Worm (Caenorhabditis elegans) whole organism, L2 larva: ENCODE measurements around the gene C04F5.9.
A peak's percentile ranks its signal among the peaks of the same experiment; 100 is the strongest.

Experiments used
- C34F6.9 ChIP-seq: fragments of 150-350 bp; optimal IDR thresholded peaks from 2 replicates; lab custom pipeline; 2014; ENCODE audit warnings: missing biosample characterization, missing genetic modification characterization
- F13H6.1 ChIP-seq: sonication (generic microtip); optimal IDR thresholded peaks from 2 replicates; lab custom pipeline; 2016; ENCODE audit warnings: missing genetic modification characterization, missing compliant biosample characterization
- R02D3.7 ChIP-seq: fragments of 150-350 bp; optimal IDR thresholded peaks from 2 replicates; lab custom pipeline; 2014; ENCODE audit warnings: missing biosample characterization, missing genetic modification characterization
- Y55F3AM.14 ChIP-seq: fragments of 200-800 bp; sonication (Bioruptor generic); optimal IDR thresholded peaks from 2 replicates; lab custom pipeline; 2018; ENCODE audit warnings: mild to moderate bottlenecking, missing genetic modification characterization, missing compliant biosample characterization
- ZK546.5 ChIP-seq: sonication (generic microtip); optimal IDR thresholded peaks from 2 replicates; lab custom pipeline; 2017; ENCODE audit warnings: missing biosample characterization, missing genetic modification characterization
- blmp-1 ChIP-seq: sonication (generic microtip); optimal IDR thresholded peaks from 2 replicates; lab custom pipeline; 2017; ENCODE audit warnings: missing genetic modification characterization, mild to moderate bottlenecking, missing compliant biosample characterization, antibody characterized with exemption, moderate library complexity; ENCODE audit not compliant: insufficient read depth
- ceh-16 ChIP-seq: fragments of 150-350 bp; optimal IDR thresholded peaks from 2 replicates; lab custom pipeline; 2014; ENCODE audit warnings: missing biosample characterization, missing genetic modification characterization
- ceh-82 ChIP-seq: fragments of 150-350 bp; optimal IDR thresholded peaks from 2 replicates; lab custom pipeline; 2014; ENCODE audit warnings: missing biosample characterization, missing genetic modification characterization
- crh-2 ChIP-seq: sonication (generic microtip); optimal IDR thresholded peaks from 2 replicates; lab custom pipeline; 2017; ENCODE audit warnings: missing biosample characterization, missing genetic modification characterization
- dmd-4 ChIP-seq: sonication (generic microtip); optimal IDR thresholded peaks from 2 replicates; lab custom pipeline; 2017; ENCODE audit warnings: missing biosample characterization, missing genetic modification characterization
- egl-27 ChIP-seq: sonication (generic microtip); optimal IDR thresholded peaks from 3 replicates; lab custom pipeline; 2017; ENCODE audit warnings: missing biosample characterization, missing genetic modification reagents, missing genetic modification characterization
- elt-1 ChIP-seq: fragments of 150-350 bp; optimal IDR thresholded peaks from 2 replicates; lab custom pipeline; 2014; ENCODE audit warnings: missing biosample characterization, missing genetic modification characterization
- elt-3 ChIP-seq: sonication (generic microtip); optimal IDR thresholded peaks from 2 replicates; lab custom pipeline; 2017; ENCODE audit warnings: missing biosample characterization, missing genetic modification characterization
- fos-1 ChIP-seq: fragments of 150-350 bp; optimal IDR thresholded peaks from 2 replicates; lab custom pipeline; 2014; ENCODE audit warnings: missing biosample characterization, missing genetic modification characterization
- gmeb-1 ChIP-seq: fragments of 150-350 bp; optimal IDR thresholded peaks from 2 replicates; lab custom pipeline; 2014; ENCODE audit warnings: missing biosample characterization, missing genetic modification characterization
- lin-11 ChIP-seq: fragments of 150-350 bp; sonication (generic microtip); optimal IDR thresholded peaks from 2 replicates; lab custom pipeline; 2014; ENCODE audit warnings: missing biosample characterization, missing genetic modification characterization, inconsistent platforms, mixed read lengths
- lin-39 ChIP-seq: fragments of 150-350 bp; optimal IDR thresholded peaks from 2 replicates; lab custom pipeline; 2014; ENCODE audit warnings: missing biosample characterization, missing genetic modification reagents, missing genetic modification characterization
- lsy-2 ChIP-seq, 2 experiments: fragments of 150-350 bp in 1 of 2; sonication (generic microtip) in 1 of 2; optimal IDR thresholded peaks; 2 replicates each; lab custom pipeline; 2014 to 2017; ENCODE audit warnings: missing biosample characterization in 2 of 2, missing genetic modification characterization in 2 of 2
- mab-5 ChIP-seq: fragments of 150-350 bp; optimal IDR thresholded peaks from 2 replicates; lab custom pipeline; 2014; ENCODE audit warnings: missing biosample characterization, missing genetic modification characterization
- mdl-1 ChIP-seq, 2 experiments: fragments of 150-350 bp in 1 of 2; sonication (generic microtip) in 1 of 2; optimal IDR thresholded peaks; 2 replicates each; lab custom pipeline; 2017; ENCODE audit warnings: missing biosample characterization in 2 of 2, missing genetic modification characterization in 2 of 2
- nhr-11 ChIP-seq: fragments of 150-350 bp; optimal IDR thresholded peaks from 2 replicates; lab custom pipeline; 2014; ENCODE audit warnings: missing biosample characterization, missing genetic modification characterization
- nhr-129 ChIP-seq: fragments of 150-350 bp; optimal IDR thresholded peaks from 2 replicates; lab custom pipeline; 2014; ENCODE audit warnings: missing biosample characterization, missing genetic modification characterization
- nhr-21 ChIP-seq: fragments of 150-350 bp; optimal IDR thresholded peaks from 2 replicates; lab custom pipeline; 2014; ENCODE audit warnings: missing biosample characterization, missing genetic modification characterization
- nhr-237 ChIP-seq: fragments of 150-350 bp; optimal IDR thresholded peaks from 2 replicates; lab custom pipeline; 2014; ENCODE audit warnings: missing biosample characterization, missing genetic modification characterization
- nhr-25 ChIP-seq: fragments of 150-350 bp; sonication (generic microtip); optimal IDR thresholded peaks from 3 replicates; lab custom pipeline; 2014; ENCODE audit warnings: missing biosample characterization, missing genetic modification characterization
- nhr-6 ChIP-seq: fragments of 150-350 bp; optimal IDR thresholded peaks from 2 replicates; lab custom pipeline; 2014; ENCODE audit warnings: missing biosample characterization, missing genetic modification characterization
- nhr-77 ChIP-seq: fragments of 150-350 bp; optimal IDR thresholded peaks from 2 replicates; lab custom pipeline; 2014; ENCODE audit warnings: missing biosample characterization, missing genetic modification characterization
- peb-1 ChIP-seq: fragments of 150-350 bp; optimal IDR thresholded peaks from 2 replicates; lab custom pipeline; 2014; ENCODE audit warnings: missing biosample characterization, missing genetic modification characterization
- sem-4 ChIP-seq: fragments of 150-350 bp; optimal IDR thresholded peaks from 2 replicates; lab custom pipeline; 2014; ENCODE audit warnings: missing biosample characterization, missing genetic modification reagents, missing genetic modification characterization
- skn-1 ChIP-seq: sonication (generic microtip); optimal IDR thresholded peaks from 2 replicates; lab custom pipeline; 2017; ENCODE audit warnings: missing biosample characterization, missing genetic modification characterization
- sma-3 ChIP-seq: sonication (generic microtip); optimal IDR thresholded peaks from 2 replicates; lab custom pipeline; 2016; ENCODE audit warnings: missing genetic modification reagents, missing genetic modification characterization, missing compliant biosample characterization
- sma-9 ChIP-seq, 2 experiments: fragments of 150-350 bp in 1 of 2; sonication (generic microtip) in 1 of 2; optimal IDR thresholded peaks; 2 replicates each; lab custom pipeline; 2014 to 2016; ENCODE audit warnings: missing genetic modification characterization in 2 of 2, mild to moderate bottlenecking in 1 of 2, missing biosample characterization in 1 of 2, missing compliant biosample characterization in 1 of 2, missing genetic modification reagents in 1 of 2, moderate library complexity in 1 of 2
- snpc-4 ChIP-seq: fragments of 150-350 bp; optimal IDR thresholded peaks from 2 replicates; lab custom pipeline; 2014; ENCODE audit warnings: missing biosample characterization, missing genetic modification characterization
- unc-39 ChIP-seq: fragments of 150-350 bp; optimal IDR thresholded peaks from 2 replicates; lab custom pipeline; 2014; ENCODE audit warnings: missing biosample characterization, missing genetic modification characterization
- unc-55 ChIP-seq: fragments of 150-350 bp; sonication (generic microtip); optimal IDR thresholded peaks from 3 replicates; lab custom pipeline; 2014; ENCODE audit warnings: missing biosample characterization, missing genetic modification reagents, missing genetic modification characterization
- unc-62 ChIP-seq: fragments of 150-350 bp; optimal IDR thresholded peaks from 2 replicates; lab custom pipeline; 2014; ENCODE audit warnings: missing biosample characterization, missing genetic modification reagents, missing genetic modification characterization
- zag-1 ChIP-seq: fragments of 150-350 bp; optimal IDR thresholded peaks from 2 replicates; lab custom pipeline; 2014; ENCODE audit warnings: missing biosample characterization, missing genetic modification characterization
- ztf-1 ChIP-seq: fragments of 200-800 bp; sonication (Bioruptor generic); conservative IDR thresholded peaks from 2 replicates; pipeline ENCODE4 v1.3.6; 2022; ENCODE audit warnings: missing genetic modification characterization, missing compliant biosample characterization
- ztf-11 ChIP-seq: sonication (generic microtip); optimal IDR thresholded peaks from 2 replicates; lab custom pipeline; 2017; ENCODE audit warnings: missing biosample characterization, missing genetic modification characterization
- ztf-4 ChIP-seq: fragments of 150-350 bp; optimal IDR thresholded peaks from 2 replicates; lab custom pipeline; 2014; ENCODE audit warnings: missing biosample characterization, missing genetic modification characterization

The C04F5.9 gene

DNA sequence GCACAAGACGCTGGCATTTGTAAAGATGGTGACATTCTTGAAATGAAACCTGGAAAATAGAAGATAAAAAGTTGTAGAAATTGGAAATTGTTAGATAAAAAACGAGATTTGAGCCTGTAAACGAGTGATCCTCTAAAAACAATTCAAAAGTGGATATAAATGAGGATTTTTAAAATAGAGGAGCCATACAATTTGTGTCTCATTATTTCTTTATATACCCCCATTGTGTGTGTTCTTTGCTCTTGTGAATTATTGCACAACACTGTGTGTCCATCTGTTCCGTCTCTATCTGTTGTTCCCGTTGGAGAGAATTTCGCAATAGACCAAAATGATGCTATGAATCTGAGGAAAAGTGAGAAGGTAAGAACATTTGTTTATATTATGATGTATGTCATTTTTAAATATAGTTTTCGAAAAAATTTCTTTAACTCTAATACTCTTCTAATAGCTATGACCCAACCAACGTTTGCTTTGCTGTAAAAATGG lies 32.0 kb downstream of the C04F5.9 start, which contains the start of gene Y58A7A.5:
TSS of gene Y58A7A.5 (minus strand) at position 51 of the 486 bp plus-strand sequence.
- TF ChIP-seq lsy-2 (tag; optimal IDR thresholded peaks at IDR 0.05; lab: Kevin White, UChicago), result peak in 1 of 2 experiments; percentile 45
- no peak for TF ChIP-seq crh-2
- no peak for TF ChIP-seq snpc-4
- TF ChIP-seq nhr-77 (tag; lab: Kevin White, UChicago), result no peak
- no peak for TF ChIP-seq zag-1 (tag; lab: Kevin White, UChicago)
- TF ChIP-seq unc-55, result peak; percentile 57
- peak; percentile 10 for TF ChIP-seq sem-4 (tag; lab: Kevin White, UChicago)
- TF ChIP-seq fos-1, result peak; percentile 10
- peak; percentile 82 for TF ChIP-seq sma-9 (GFP tag; optimal IDR thresholded peaks at IDR 0.05; lab: Kevin White, UChicago)
- no peak for TF ChIP-seq sma-9 (tag; optimal IDR thresholded peaks at IDR 0.05; lab: Kevin White, UChicago)
- no peak for TF ChIP-seq mdl-1 (tag; optimal IDR thresholded peaks at IDR 0.05; lab: Kevin White, UChicago)
- no peak for TF ChIP-seq ztf-4
- TF ChIP-seq ceh-16 (tag; lab: Kevin White, UChicago), result no peak
- no peak for TF ChIP-seq skn-1 (tag; lab: Kevin White, UChicago)
- TF ChIP-seq nhr-129, result peak; percentile 97
- TF ChIP-seq unc-62, result no peak
- peak; percentile 25 for TF ChIP-seq C34F6.9
- no peak for TF ChIP-seq ztf-11
- TF ChIP-seq nhr-237, result no peak

DNA sequence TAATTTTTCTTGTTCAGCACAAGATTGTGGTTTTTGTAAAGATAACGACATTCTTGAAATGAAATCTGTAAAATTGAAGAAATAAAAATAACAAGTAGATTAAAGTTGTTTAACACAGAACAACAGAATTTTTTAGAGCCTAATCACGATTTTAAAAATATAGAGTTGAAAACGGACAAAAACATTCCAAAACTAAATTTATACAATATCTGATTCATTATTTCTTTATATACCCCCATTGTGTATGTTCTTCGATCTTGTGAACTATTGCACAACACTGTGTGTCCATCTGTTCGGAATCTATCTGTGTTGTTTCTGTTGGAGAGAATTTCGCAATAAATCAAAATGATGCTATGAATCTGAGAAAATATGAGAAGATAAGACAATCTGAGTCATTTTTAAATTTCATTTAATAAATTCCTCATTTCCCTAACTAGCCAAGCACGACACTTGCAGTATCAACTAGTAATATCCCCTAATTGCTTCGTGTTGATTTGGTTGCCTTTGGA lies 34.0 kb downstream of the C04F5.9 start, which contains the start of gene Y58A7A.4:
TSS of gene Y58A7A.4 (minus strand) at position 51 of the 509 bp plus-strand sequence.
- TF ChIP-seq gmeb-1 (tag; lab: Kevin White, UChicago), result no peak
- no peak for TF ChIP-seq unc-62
- TF ChIP-seq nhr-21, result no peak
- TF ChIP-seq nhr-129, result peak; percentile 2
- no peak for TF ChIP-seq nhr-6 (tag; lab: Kevin White, UChicago)
- TF ChIP-seq snpc-4, result no peak

DNA sequence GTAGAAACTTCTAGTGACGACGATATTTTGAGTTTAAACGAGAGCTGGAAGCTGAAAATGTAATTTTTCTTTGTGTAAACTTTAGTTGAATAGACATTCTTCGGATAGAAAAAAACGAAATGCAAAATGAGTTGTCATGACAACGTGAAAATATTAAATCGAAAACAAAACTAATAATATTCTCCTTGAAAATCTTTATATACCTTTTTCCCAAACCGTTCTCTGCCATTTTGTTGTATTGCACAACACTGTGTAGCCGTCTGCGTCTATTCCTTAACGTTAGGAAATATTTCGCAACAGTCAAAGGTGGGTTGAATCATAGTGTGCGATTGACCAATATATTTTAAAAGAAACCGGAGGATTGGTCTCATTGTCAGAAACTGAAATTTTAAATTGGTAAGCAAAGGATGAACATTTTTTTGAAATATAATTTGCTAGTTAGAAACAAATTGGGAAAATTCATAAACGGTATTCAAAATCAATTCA lies 38.1 kb downstream of the C04F5.9 start, which contains the start of gene Y58A7A.3:
TSS of gene Y58A7A.3 (minus strand) at position 51 of the 486 bp plus-strand sequence.
- TF ChIP-seq nhr-11 (tag; lab: Kevin White, UChicago) (no peak), lin-11 (tag; lab: Kevin White, UChicago) (no peak), gmeb-1 (tag; lab: Kevin White, UChicago) (peak; percentile 9), elt-1 (tag; lab: Kevin White, UChicago) (no peak), egl-27 (tag; lab: Kevin White, UChicago) (no peak), nhr-129 (peak; percentile 100), nhr-21 (no peak), ceh-82 (tag; lab: Kevin White, UChicago) (no peak), nhr-25 (tag; lab: Kevin White, UChicago) (peak; percentile 57), skn-1 (tag; lab: Kevin White, UChicago) (no peak), R02D3.7 (no peak), C34F6.9 (peak; percentile 62), sma-3 (GFP tag; lab: Kevin White, UChicago) (peak; percentile 43), unc-39 (tag; lab: Kevin White, UChicago) (no peak), mab-5 (tag; lab: Kevin White, UChicago) (no peak), ceh-16 (tag; lab: Kevin White, UChicago) (no peak), fos-1 (peak; percentile 87), sem-4 (tag; lab: Kevin White, UChicago) (no peak), ztf-4 (no peak), crh-2 (peak; percentile 38), ZK546.5 (tag; lab: Kevin White, UChicago) (no peak), ztf-11 (no peak), lsy-2 (tag; optimal IDR thresholded peaks at IDR 0.05; lab: Kevin White, UChicago) (peak in 1 of 2 experiments; percentile 31), unc-62 (no peak), lin-39 (tag; lab: Kevin White, UChicago) (no peak), unc-55 (peak; percentile 50), nhr-6 (tag; lab: Kevin White, UChicago) (no peak), dmd-4 (tag; lab: Kevin White, UChicago) (no peak), F13H6.1 (tag; lab: Kevin White, UChicago) (peak; percentile 17), sma-9 (GFP tag; optimal IDR thresholded peaks at IDR 0.05; lab: Kevin White, UChicago) (peak; percentile 33), sma-9 (tag; optimal IDR thresholded peaks at IDR 0.05; lab: Kevin White, UChicago) (no peak), nhr-237 (no peak), blmp-1 (tag; lab: Kevin White, UChicago) (no peak), ztf-1 (GFP tag; lab: Robert Waterston, UW) (no peak), peb-1 (tag; lab: Kevin White, UChicago) (no peak), elt-3 (tag; lab: Kevin White, UChicago) (no peak), Y55F3AM.14 (GFP tag; lab: Kevin White, UChicago) (no peak)
